Fruit fly (Drosophila melanogaster) whole organism, embryonic: ENCODE data around the gene pico.

Experiments used
- Aef1 ChIP-seq: fragments of 200-800 bp; sonication (Bioruptor generic); IDR thresholded peaks from 3 replicates; pipeline ENCODE4 v1.3.6; 2022; ENCODE audit warnings: missing biosample characterization, missing genetic modification characterization
- Blimp-1 ChIP-seq: fragments of 200-800 bp; sonication (Bioruptor generic); optimal IDR thresholded peaks from 3 replicates; lab custom pipeline; 2018; ENCODE audit warnings: missing biosample characterization, missing genetic modification characterization, mild to moderate bottlenecking, moderate library complexity, missing genetic modification reagents
- CG12104 ChIP-seq: fragments of 200-800 bp; sonication (Bioruptor generic); optimal IDR thresholded peaks from 3 replicates; lab custom pipeline; 2016; ENCODE audit warnings: missing biosample characterization, missing genetic modification characterization
- CG15073 ChIP-seq: fragments of 200-800 bp; sonication (Bioruptor generic); optimal IDR thresholded peaks from 2 replicates; lab custom pipeline; 2016; ENCODE audit warnings: missing biosample characterization, missing genetic modification characterization
- CG16815 ChIP-seq: fragments of 200-800 bp; sonication (Bioruptor generic); optimal IDR thresholded peaks from 3 replicates; lab custom pipeline; 2017; ENCODE audit warnings: missing biosample characterization, mild to moderate bottlenecking, missing genetic modification characterization
- CG2875 ChIP-seq: fragments of 200-800 bp; sonication (Bioruptor generic); optimal IDR thresholded peaks from 2 replicates; lab custom pipeline; 2017; ENCODE audit warnings: missing biosample characterization, mild to moderate bottlenecking, missing genetic modification characterization, missing genetic modification reagents
- CG34422 ChIP-seq: fragments of 200-800 bp; sonication (Bioruptor generic); IDR thresholded peaks from 3 replicates; pipeline ENCODE4 v1.3.6; 2022; ENCODE audit warnings: missing biosample characterization, missing genetic modification characterization
- CHES-1-like ChIP-seq: fragments of 200-800 bp; sonication (Bioruptor generic); optimal IDR thresholded peaks from 2 replicates; lab custom pipeline; 2016; ENCODE audit warnings: missing biosample characterization, missing genetic modification characterization
- Deaf1 ChIP-seq: fragments of 200-800 bp; optimal IDR thresholded peaks from 3 replicates; lab custom pipeline; 2019; ENCODE audit warnings: missing biosample characterization, mild to moderate bottlenecking, missing genetic modification characterization, moderate library complexity
- chinmo ChIP-seq: fragments of 200-800 bp; sonication (Bioruptor generic); IDR thresholded peaks from 4 replicates; pipeline ENCODE4 v1.3.6; 2022; ENCODE audit warnings: missing biosample characterization, missing genetic modification characterization; ENCODE audit not compliant: partially characterized antibody
- dan ChIP-seq: fragments of 200-800 bp; sonication (Bioruptor generic); IDR thresholded peaks from 2 replicates; pipeline ENCODE4 v1.3.6; 2022; ENCODE audit warnings: missing biosample characterization, missing genetic modification characterization
- disco-r ChIP-seq: fragments of 200-800 bp; sonication (Bioruptor generic); optimal IDR thresholded peaks from 2 replicates; lab custom pipeline; 2016; ENCODE audit warnings: missing biosample characterization, missing genetic modification characterization
- jumu ChIP-seq: fragments of 200-800 bp; sonication (Bioruptor generic); optimal IDR thresholded peaks from 3 replicates; lab custom pipeline; 2016; ENCODE audit warnings: missing biosample characterization, missing genetic modification characterization
- nerfin-1 ChIP-seq: fragments of 200-800 bp; sonication (Bioruptor generic); optimal IDR thresholded peaks from 3 replicates; lab custom pipeline; 2019; ENCODE audit warnings: missing biosample characterization, mild to moderate bottlenecking, missing genetic modification characterization, moderate library complexity

- TF ChIP-seq jumu (GFP tag; lab: Kevin White, UChicago) (no peak), CG12104 (no peak), Blimp-1 (GFP tag; lab: Kevin White, UChicago) (no peak), CG16815 (GFP tag; lab: Kevin White, UChicago) (no peak), CHES-1-like (GFP tag; lab: Kevin White, UChicago) (no peak), CG34422 (no peak), Deaf1 (tag; lab: Kevin White, UChicago) (no peak), CG2875 (GFP tag; lab: Kevin White, UChicago) (no peak), Aef1 (GFP tag; lab: Robert Waterston, UW) (no peak), nerfin-1 (no peak), CG15073 (no peak), dan (GFP tag; lab: Robert Waterston, UW) (no peak), chinmo (GFP tag; lab: Robert Waterston, UW) (no peak), disco-r (no peak)
These were observed 26.7 kb upstream of the pico start for dm6 chrX:19878342-19879204.
